Fruit fly (Drosophila melanogaster) whole organism, prepupa: ENCODE data around the gene Scgdelta.

Source experiments
- Blimp-1 ChIP-seq: fragments of 200-800 bp; sonication (Bioruptor generic); optimal IDR thresholded peaks from 3 replicates; lab custom pipeline; 2017; ENCODE audit warnings: missing biosample characterization, missing genetic modification characterization, mild to moderate bottlenecking, moderate library complexity, missing genetic modification reagents
- Eip78C ChIP-seq: fragments of 200-800 bp; sonication (Bioruptor generic); peaks from one replicate; lab custom pipeline; 2016; ENCODE audit warnings: missing biosample characterization, missing genetic modification characterization
- Gug ChIP-seq: fragments of 200-800 bp; sonication (Bioruptor generic); IDR thresholded peaks from 2 replicates; pipeline ENCODE4 v1.3.6; 2022; ENCODE audit warnings: missing biosample characterization, missing genetic modification characterization
- svp ChIP-seq: fragments of 200-800 bp; sonication (Bioruptor generic); peaks from one replicate; lab custom pipeline; 2016; ENCODE audit warnings: missing biosample characterization, missing genetic modification characterization

Scgdelta gene

DNA sequence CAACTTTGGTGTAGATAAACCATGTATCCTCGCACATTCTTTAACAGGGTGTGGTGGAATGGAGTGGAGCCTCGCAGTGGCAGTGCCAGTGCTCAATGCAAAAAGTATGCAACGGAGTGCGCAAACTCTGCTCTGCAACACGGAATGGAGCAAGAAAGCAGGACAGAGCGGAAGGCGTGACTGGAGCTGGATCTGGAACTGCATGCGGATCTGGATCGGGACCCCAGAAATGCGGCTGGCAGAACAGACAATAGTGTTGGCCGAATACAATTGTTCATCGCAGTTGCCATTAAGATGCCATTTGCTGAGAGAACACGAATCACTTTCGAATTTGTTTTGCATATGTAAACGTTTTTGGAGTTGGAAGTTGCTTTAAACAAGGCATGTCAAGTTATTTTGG is 62.4 kb downstream of the Scgdelta start:
- TF ChIP-seq Gug (no peak), Eip78C (GFP tag; lab: Kevin White, UChicago) (peak; percentile 22)

- TF ChIP-seq Blimp-1 (GFP tag; lab: Kevin White, UChicago) (peak; percentile 39), svp (GFP tag; lab: Kevin White, UChicago) (no peak)
- TF ChIP-seq, all 60 proteins: peak for 1
These were observed 67.6 kb downstream of the Scgdelta start, which contains the start of gene b6 for dm6 chrX:1686305-1686704. Gene b6, plus strand, starts transcription at chrX:1686624.
